Fruit fly (Drosophila melanogaster) whole organism, embryonic: ENCODE measurements around the gene CG42578.

Experiments
- Ada2b ChIP-seq: fragments of 200-800 bp; sonication (Bioruptor generic); IDR thresholded peaks from 2 replicates; pipeline ENCODE4 v1.3.6; 2022; ENCODE audit warnings: missing biosample characterization, missing genetic modification characterization
- Atf-2 ChIP-seq: fragments of 200-800 bp; sonication (Bioruptor generic); optimal IDR thresholded peaks from 2 replicates; lab custom pipeline; 2016; ENCODE audit warnings: missing biosample characterization, missing genetic modification characterization
- CG10366 ChIP-seq: fragments of 200-800 bp; sonication (Bioruptor generic); IDR thresholded peaks from 2 replicates; pipeline ENCODE4 v1.3.6; 2022; ENCODE audit warnings: missing biosample characterization, missing genetic modification characterization
- CG10654 ChIP-seq: fragments of 200-800 bp; sonication (Bioruptor generic); optimal IDR thresholded peaks from 2 replicates; lab custom pipeline; 2016; ENCODE audit warnings: missing biosample characterization, missing genetic modification characterization
- CG1233 ChIP-seq: fragments of 200-800 bp; sonication (Bioruptor generic); optimal IDR thresholded peaks from 4 replicates; lab custom pipeline; 2018; ENCODE audit warnings: missing biosample characterization, mild to moderate bottlenecking, missing genetic modification characterization
- CG17568 ChIP-seq: fragments of 200-800 bp; sonication (Bioruptor generic); optimal IDR thresholded peaks from 2 replicates; lab custom pipeline; 2018; ENCODE audit warnings: missing biosample characterization, mild to moderate bottlenecking, missing genetic modification characterization, moderate library complexity
- CG17612 ChIP-seq: fragments of 200-800 bp; sonication (Bioruptor generic); IDR thresholded peaks from 2 replicates; pipeline ENCODE4 v1.3.6; 2022; ENCODE audit warnings: missing biosample characterization, missing genetic modification characterization
- CG17829 ChIP-seq: fragments of 200-800 bp; optimal IDR thresholded peaks from 2 replicates; lab custom pipeline; 2019; ENCODE audit warnings: missing biosample characterization, mild to moderate bottlenecking, missing genetic modification characterization, moderate library complexity
- CG18011 ChIP-seq: fragments of 200-800 bp; sonication (Bioruptor generic); optimal IDR thresholded peaks from 2 replicates; lab custom pipeline; 2017; ENCODE audit warnings: missing biosample characterization, missing genetic modification characterization, mild to moderate bottlenecking, moderate library complexity, missing genotype
- CG1832 ChIP-seq: fragments of 200-800 bp; sonication (Bioruptor generic); optimal IDR thresholded peaks from 2 replicates; lab custom pipeline; 2017; ENCODE audit warnings: missing biosample characterization, mild to moderate bottlenecking, missing genetic modification characterization, inconsistent platforms
- CG2116 ChIP-seq: fragments of 200-800 bp; sonication (Bioruptor generic); optimal IDR thresholded peaks from 3 replicates; lab custom pipeline; 2018; ENCODE audit warnings: missing biosample characterization, mild to moderate bottlenecking, missing genetic modification characterization
- CG2875 ChIP-seq: fragments of 200-800 bp; sonication (Bioruptor generic); optimal IDR thresholded peaks from 2 replicates; lab custom pipeline; 2017; ENCODE audit warnings: missing biosample characterization, mild to moderate bottlenecking, missing genetic modification characterization, missing genetic modification reagents
- CG30431 ChIP-seq: fragments of 200-800 bp; sonication (Bioruptor generic); optimal IDR thresholded peaks from 2 replicates; lab custom pipeline; 2017; ENCODE audit warnings: missing biosample characterization, missing genetic modification characterization
- CG31224 ChIP-seq: fragments of 200-800 bp; sonication (Bioruptor generic); IDR thresholded peaks from 2 replicates; pipeline ENCODE4 v1.3.6; 2022; ENCODE audit warnings: missing biosample characterization, missing genetic modification characterization
- CG3281 ChIP-seq: fragments of 200-800 bp; sonication (Bioruptor generic); optimal IDR thresholded peaks from 3 replicates; lab custom pipeline; 2017; ENCODE audit warnings: missing biosample characterization, mild to moderate bottlenecking, missing genetic modification characterization
- CG3407 ChIP-seq: fragments of 200-800 bp; sonication (Bioruptor generic); optimal IDR thresholded peaks from 2 replicates; lab custom pipeline; 2018; ENCODE audit warnings: missing biosample characterization, mild to moderate bottlenecking, missing genetic modification characterization
- CG3726 ChIP-seq: fragments of 200-800 bp; sonication (Bioruptor generic); IDR thresholded peaks from 3 replicates; pipeline ENCODE4, ENCODE4 v1.3.6; 2022; ENCODE audit warnings: missing biosample characterization, missing genetic modification characterization
- CG3838 ChIP-seq: fragments of 200-800 bp; sonication (Bioruptor generic); optimal IDR thresholded peaks from 3 replicates; lab custom pipeline; 2016; ENCODE audit warnings: missing biosample characterization, missing genetic modification characterization
- CG4360 ChIP-seq: fragments of 200-800 bp; sonication (Bioruptor generic); IDR thresholded peaks from 2 replicates; pipeline ENCODE4 v1.3.6; 2022; ENCODE audit warnings: missing biosample characterization, missing genetic modification characterization
- CG4404 ChIP-seq: fragments of 200-800 bp; sonication (Bioruptor generic); IDR thresholded peaks from 2 replicates; pipeline ENCODE4 v1.3.6; 2022; ENCODE audit warnings: missing biosample characterization, missing genetic modification characterization
- CG4617 ChIP-seq: fragments of 200-800 bp; sonication (Bioruptor generic); optimal IDR thresholded peaks from 3 replicates; lab custom pipeline; 2016; ENCODE audit warnings: missing biosample characterization, missing genetic modification characterization, borderline replicate concordance
- CG7271 ChIP-seq: fragments of 200-800 bp; sonication (Bioruptor generic); optimal IDR thresholded peaks from 2 replicates; lab custom pipeline; 2018; ENCODE audit warnings: missing biosample characterization, mild to moderate bottlenecking, missing genetic modification characterization, moderate library complexity
- CG7839 ChIP-seq: fragments of 200-800 bp; sonication (Bioruptor generic); optimal IDR thresholded peaks from 3 replicates; lab custom pipeline; 2018; ENCODE audit warnings: missing biosample characterization, mild to moderate bottlenecking, missing genetic modification characterization, moderate library complexity
- CG8924 ChIP-seq: fragments of 200-800 bp; optimal IDR thresholded peaks from 3 replicates; lab custom pipeline; 2019; ENCODE audit warnings: missing biosample characterization, mild to moderate bottlenecking, missing genetic modification characterization, moderate library complexity
- Doc2 ChIP-seq: fragments of 200-800 bp; sonication (Bioruptor generic); IDR thresholded peaks from 2 replicates; pipeline ENCODE4 v1.3.6; 2022; ENCODE audit warnings: missing biosample characterization, missing genetic modification characterization
- H2.0 ChIP-seq: fragments of 200-800 bp; sonication (Bioruptor generic); IDR thresholded peaks from 2 replicates; pipeline ENCODE4 v1.3.6; 2022; ENCODE audit warnings: missing biosample characterization, missing genetic modification characterization
- HLHmδ ChIP-seq: fragments of 200-800 bp; sonication (Bioruptor generic); optimal IDR thresholded peaks from 2 replicates; lab custom pipeline; 2018; ENCODE audit warnings: missing biosample characterization, mild to moderate bottlenecking, missing genetic modification characterization, moderate library complexity
- Hand ChIP-seq: fragments of 200-800 bp; sonication (Bioruptor generic); optimal IDR thresholded peaks from 2 replicates; lab custom pipeline; 2017; ENCODE audit warnings: mild to moderate bottlenecking, missing biosample characterization, missing genetic modification reagents, missing genetic modification characterization
- Hr78 ChIP-seq, 2 experiments: fragments of 200-800 bp in 1 of 2; fragments of >200 bp in 1 of 2; sonication (Bioruptor generic) in 1 of 2; optimal IDR thresholded peaks; 2 replicates each; lab custom pipeline; 2017 to 2019; ENCODE audit warnings: missing biosample characterization in 2 of 2, missing genetic modification characterization in 2 of 2, mild to moderate bottlenecking in 1 of 2, moderate library complexity in 1 of 2
- Hsf ChIP-seq: fragments of 200-800 bp; sonication (Bioruptor generic); optimal IDR thresholded peaks from 3 replicates; lab custom pipeline; 2016; ENCODE audit warnings: missing biosample characterization, missing genetic modification characterization
- Lim3 ChIP-seq: fragments of 200-800 bp; sonication (Bioruptor generic); IDR thresholded peaks from 2 replicates; pipeline ENCODE4 v1.3.6; 2022; ENCODE audit warnings: missing biosample characterization, missing genetic modification characterization
- MBD-R2 ChIP-seq: fragments of 200-800 bp; sonication (Bioruptor generic); IDR thresholded peaks from 2 replicates; pipeline ENCODE4 v1.3.6; 2022; ENCODE audit warnings: missing biosample characterization, missing genetic modification characterization
- PHDP ChIP-seq: fragments of 200-800 bp; sonication (Bioruptor generic); optimal IDR thresholded peaks from 3 replicates; lab custom pipeline; 2018; ENCODE audit warnings: missing biosample characterization, mild to moderate bottlenecking, missing genetic modification characterization, moderate library complexity
- ci ChIP-seq: fragments of 200-800 bp; sonication (Bioruptor generic); IDR thresholded peaks from 3 replicates; pipeline ENCODE4 v1.3.6; 2022; ENCODE audit warnings: missing biosample characterization, missing genetic modification characterization
- crp ChIP-seq, 2 experiments: fragments of 200-800 bp; sonication (Bioruptor generic); optimal IDR thresholded peaks; 2 replicates in 1 of 2; 3 replicates in 1 of 2; lab custom pipeline; 2017; ENCODE audit warnings: missing biosample characterization in 2 of 2, missing genetic modification characterization in 2 of 2, mild to moderate bottlenecking in 1 of 2, moderate library complexity in 1 of 2
- dan ChIP-seq: fragments of 200-800 bp; sonication (Bioruptor generic); IDR thresholded peaks from 2 replicates; pipeline ENCODE4 v1.3.6; 2022; ENCODE audit warnings: missing biosample characterization, missing genetic modification characterization
- dm ChIP-seq: fragments of 200-800 bp; sonication (Bioruptor generic); optimal IDR thresholded peaks from 3 replicates; lab custom pipeline; 2016; ENCODE audit warnings: missing biosample characterization, missing genetic modification characterization
- dmrt11E ChIP-seq: fragments of 200-800 bp; sonication (Bioruptor generic); optimal IDR thresholded peaks from 3 replicates; lab custom pipeline; 2018; ENCODE audit warnings: missing biosample characterization, mild to moderate bottlenecking, missing genetic modification characterization, moderate library complexity
- eve ChIP-seq, 2 experiments: fragments of >200 bp; optimal IDR thresholded peaks; 2 replicates each; lab custom pipeline; 2017; ENCODE audit warnings: missing biosample characterization in 2 of 2, missing genetic modification characterization in 2 of 2
- gem ChIP-seq: fragments of 200-800 bp; sonication (Bioruptor generic); optimal IDR thresholded peaks from 2 replicates; lab custom pipeline; 2019; ENCODE audit warnings: missing biosample characterization, mild to moderate bottlenecking, missing genetic modification characterization, moderate library complexity
- gt ChIP-seq: fragments of 200-800 bp; sonication (Bioruptor generic); IDR thresholded peaks from 2 replicates; pipeline ENCODE4 v1.3.6; 2022; ENCODE audit warnings: missing biosample characterization, missing genetic modification characterization
- her ChIP-seq: fragments of 200-800 bp; sonication (Bioruptor generic); optimal IDR thresholded peaks from 2 replicates; lab custom pipeline; 2016; ENCODE audit warnings: missing biosample characterization, missing genetic modification characterization
- klu ChIP-seq: fragments of 200-800 bp; sonication (Bioruptor generic); IDR thresholded peaks from 2 replicates; pipeline ENCODE4 v1.3.6; 2022; ENCODE audit warnings: missing biosample characterization, missing genetic modification characterization
- lov ChIP-seq, 2 experiments: fragments of 200-800 bp in 1 of 2; fragments of >200 bp in 1 of 2; sonication (Bioruptor generic) in 1 of 2; IDR thresholded peaks in 1 of 2; optimal IDR thresholded peaks in 1 of 2; 2 replicates in 1 of 2; 3 replicates in 1 of 2; pipeline versions ENCODE4 v1.3.6 to Lab custom; 2017 to 2022; ENCODE audit warnings: missing biosample characterization in 1 of 2, missing genetic modification characterization in 1 of 2
- mld ChIP-seq: fragments of 200-800 bp; sonication (Bioruptor generic); IDR thresholded peaks from 3 replicates; pipeline ENCODE4 v1.3.6; 2022; ENCODE audit warnings: missing biosample characterization, missing genetic modification characterization; ENCODE audit not compliant: partially characterized antibody
- peb ChIP-seq: fragments of 200-800 bp; sonication (Bioruptor generic); IDR thresholded peaks from 2 replicates; pipeline ENCODE4 v1.3.6; 2022; ENCODE audit warnings: missing biosample characterization, missing genetic modification characterization
- sisA ChIP-seq: fragments of 200-800 bp; sonication (Bioruptor generic); IDR thresholded peaks from 2 replicates; pipeline ENCODE4 v1.3.6; 2022; ENCODE audit warnings: missing biosample characterization, missing genetic modification characterization
- sna ChIP-seq: fragments of 200-800 bp; sonication (Bioruptor generic); IDR thresholded peaks from 2 replicates; pipeline ENCODE4 v1.3.6; 2022; ENCODE audit warnings: missing biosample characterization, missing genetic modification characterization; ENCODE audit not compliant: partially characterized antibody
- so ChIP-seq: fragments of 200-800 bp; sonication (Bioruptor generic); IDR thresholded peaks from 3 replicates; pipeline ENCODE4 v1.3.6; 2022; ENCODE audit warnings: missing biosample characterization, missing genetic modification characterization
- twi ChIP-seq: fragments of 200-800 bp; optimal IDR thresholded peaks from 2 replicates; lab custom pipeline; 2019; ENCODE audit warnings: missing biosample characterization, mild to moderate bottlenecking, missing genetic modification characterization, moderate library complexity

The CG42578 gene

dm6 chrX:20488701-20489122, 42.5 kb downstream of the CG42578 start (continued):
- TF ChIP-seq dmrt11E (tag; lab: Kevin White, UChicago) (peak; percentile 66), dan (no peak), crp (GFP tag; optimal IDR thresholded peaks at IDR 0.05; lab: Kevin White, UChicago) (peak in 1 of 2 experiments; percentile 1), Hand (GFP tag; lab: Kevin White, UChicago) (no peak), CG31224 (GFP tag; lab: Robert Waterston, UW) (no peak), Hr78 (GFP tag; optimal IDR thresholded peaks at IDR 0.05; lab: Kevin White, UChicago) (peak in 1 of 2 experiments; percentile 47), PHDP (tag; lab: Kevin White, UChicago) (peak; percentile 57), so (GFP tag; lab: Robert Waterston, UW) (peak; percentile 54; the same call in 1 of the 3 replicates), CG3407 (GFP tag; lab: Kevin White, UChicago) (peak; percentile 42), CG30431 (GFP tag; lab: Kevin White, UChicago) (peak; percentile 44), Hsf (GFP tag; lab: Kevin White, UChicago) (peak; percentile 50), klu (GFP tag; lab: Robert Waterston, UW) (peak; percentile 34; the same call in 1 of the 2 replicates), gt (GFP tag; lab: Robert Waterston, UW) (no peak), dm (GFP tag; lab: Kevin White, UChicago) (peak; percentile 21), CG17568 (GFP tag; lab: Kevin White, UChicago) (peak; percentile 7), CG1832 (GFP tag; lab: Kevin White, UChicago) (no peak), MBD-R2 (no peak), sna (GFP tag; lab: Robert Waterston, UW) (no peak), CG4617 (GFP tag; lab: Kevin White, UChicago) (no peak), sisA (GFP tag; lab: Robert Waterston, UW) (0 out of 2 replicates have a peak, but pooled peaks have one; percentile 32), ci (no peak), CG7271 (no peak), H2.0 (GFP tag; lab: Robert Waterston, UW) (no peak), peb (no peak), Ada2b (GFP tag; lab: Robert Waterston, UW) (no peak), eve (GFP tag; optimal IDR thresholded peaks at IDR 0.05; lab: Kevin White, UChicago) (peak in 1 of 2 experiments; percentile 94), CG3281 (GFP tag; lab: Kevin White, UChicago) (peak; percentile 63), CG3726 (GFP tag; lab: Robert Waterston, UW) (no peak), CG17612 (GFP tag; lab: Robert Waterston, UW) (no peak), twi (tag; lab: Kevin White, UChicago) (peak; percentile 15), Doc2 (GFP tag; lab: Robert Waterston, UW) (no peak), lov (optimal IDR thresholded peaks at IDR 0.05; lab: Kevin White, UChicago) (no peak), lov (GFP tag; IDR thresholded peaks at IDR 0.05; lab: Robert Waterston, UW) (no peak), HLHmδ (GFP tag; lab: Kevin White, UChicago) (no peak), CG4360 (GFP tag; lab: Robert Waterston, UW) (no peak), CG4404 (GFP tag; lab: Robert Waterston, UW) (no peak), CG2116 (GFP tag; lab: Kevin White, UChicago) (peak; percentile 2), Lim3 (GFP tag; lab: Robert Waterston, UW) (no peak), CG17829 (tag; lab: Kevin White, UChicago) (peak; percentile 51), her (GFP tag; lab: Kevin White, UChicago) (no peak), CG7839 (tag; lab: Kevin White, UChicago) (peak; percentile 76), CG18011 (GFP tag; lab: Kevin White, UChicago) (peak; percentile 11), CG3838 (no peak), Atf-2 (GFP tag; lab: Kevin White, UChicago) (no peak), CG10366 (GFP tag; lab: Robert Waterston, UW) (no peak; the same call in 1 of the 2 replicates), gem (tag; lab: Kevin White, UChicago) (peak; percentile 78), CG1233 (GFP tag; lab: Kevin White, UChicago) (peak; percentile 45), CG10654 (peak; percentile 20), CG2875 (peak; percentile 20), mld (GFP tag; lab: Robert Waterston, UW) (no peak), CG8924 (tag; lab: Kevin White, UChicago) (peak; percentile 72)
